Worm (Caenorhabditis elegans) whole organism, L3 larva: ENCODE data around the gene C04G6.4.

Experiments used
- ZK546.5 ChIP-seq: sonication (generic microtip); optimal IDR thresholded peaks from 2 replicates; lab custom pipeline; 2017; ENCODE audit warnings: missing biosample characterization, missing genetic modification characterization
- aly-2 ChIP-seq: fragments of 150-350 bp; optimal IDR thresholded peaks from 2 replicates; lab custom pipeline; 2014; ENCODE audit warnings: missing biosample characterization, missing genetic modification characterization
- ama-1 ChIP-seq: fragments of 150-350 bp; optimal IDR thresholded peaks from 2 replicates; lab custom pipeline; 2018
- daf-12 ChIP-seq: fragments of 150-350 bp; optimal IDR thresholded peaks from 2 replicates; lab custom pipeline; 2014; ENCODE audit warnings: missing biosample characterization, missing genetic modification reagents, missing genetic modification characterization
- elt-2 ChIP-seq: sonication (generic microtip); optimal IDR thresholded peaks from 2 replicates; lab custom pipeline; 2016; ENCODE audit warnings: missing genetic modification reagents, mild to moderate bottlenecking, missing genetic modification characterization, missing compliant biosample characterization
- fkh-10 ChIP-seq: sonication (generic microtip); optimal IDR thresholded peaks from 2 replicates; lab custom pipeline; 2017; ENCODE audit warnings: missing biosample characterization, missing genetic modification reagents, missing genetic modification characterization
- lin-15B ChIP-seq: fragments of 150-350 bp; optimal IDR thresholded peaks from 2 replicates; lab custom pipeline; 2014; ENCODE audit warnings: missing biosample characterization, missing genetic modification characterization
- nfya-1 ChIP-seq: sonication (generic microtip); optimal IDR thresholded peaks from 2 replicates; lab custom pipeline; 2017; ENCODE audit warnings: missing genetic modification characterization, mild to moderate bottlenecking, missing compliant biosample characterization, antibody characterized with exemption, moderate library complexity; ENCODE audit not compliant: insufficient read depth
- nhr-76 ChIP-seq: fragments of 150-350 bp; sonication (generic microtip); optimal IDR thresholded peaks from 5 replicates; lab custom pipeline; 2014; ENCODE audit warnings: missing biosample characterization, missing genetic modification characterization
- skn-1 ChIP-seq: fragments of 150-350 bp; optimal IDR thresholded peaks from 2 replicates; lab custom pipeline; 2014; ENCODE audit warnings: missing biosample characterization, missing genetic modification characterization
- snpc-4 ChIP-seq: fragments of 150-350 bp; optimal IDR thresholded peaks from 2 replicates; lab custom pipeline; 2014; ENCODE audit warnings: missing biosample characterization, missing genetic modification characterization
- zag-1 ChIP-seq: fragments of 150-350 bp; optimal IDR thresholded peaks from 2 replicates; lab custom pipeline; 2014; ENCODE audit warnings: missing biosample characterization, missing genetic modification characterization
- ztf-11 ChIP-seq: fragments of 150-350 bp; optimal IDR thresholded peaks from 2 replicates; lab custom pipeline; 2014; ENCODE audit warnings: missing biosample characterization, missing genetic modification characterization

- TF ChIP-seq elt-2 (tag; lab: Kevin White, UChicago) (no peak), nfya-1 (no peak), snpc-4 (tag; lab: Kevin White, UChicago) (no peak), skn-1 (tag; lab: Kevin White, UChicago) (no peak), ZK546.5 (no peak), lin-15B (tag; lab: Kevin White, UChicago) (no peak), ama-1 (lab: Kevin White, UChicago) (no peak), ztf-11 (tag; lab: Kevin White, UChicago) (no peak), daf-12 (tag; lab: Kevin White, UChicago) (no peak), fkh-10 (GFP tag; lab: Kevin White, UChicago) (no peak), zag-1 (tag; lab: Kevin White, UChicago) (no peak), aly-2 (tag; lab: Kevin White, UChicago) (no peak), nhr-76 (tag; lab: Kevin White, UChicago) (no peak)
Measured at ce11 chrII:5120612-5121011, 37.4 kb upstream of the C04G6.4 start.
